Worm (Caenorhabditis elegans) whole organism, mixed stage, embryonic: Measurements from ENCODE around the gene W08E12.2.

Experiments used
- M03D4.4 ChIP-seq: sonication (generic microtip); optimal IDR thresholded peaks from 2 replicates; lab custom pipeline; 2017; ENCODE audit warnings: mild to moderate bottlenecking, missing genetic modification characterization, missing compliant biosample characterization
- bed-3 ChIP-seq: fragments of 200-800 bp; sonication (Bioruptor generic); optimal IDR thresholded peaks from 3 replicates; lab custom pipeline; 2018; ENCODE audit warnings: mild to moderate bottlenecking, missing genetic modification characterization, moderate library complexity, missing compliant biosample characterization
- blmp-1 ChIP-seq: fragments of 150-350 bp; optimal IDR thresholded peaks from 2 replicates; lab custom pipeline; 2014; ENCODE audit warnings: missing biosample characterization, missing genetic modification characterization
- ceh-39 ChIP-seq: fragments of 150-350 bp; optimal IDR thresholded peaks from 2 replicates; lab custom pipeline; 2014; ENCODE audit warnings: missing biosample characterization, missing genetic modification characterization
- ceh-43 ChIP-seq: fragments of 200-800 bp; sonication (Bioruptor generic); optimal IDR thresholded peaks from 2 replicates; lab custom pipeline; 2018; ENCODE audit warnings: mild to moderate bottlenecking, missing genetic modification characterization, moderate library complexity, missing compliant biosample characterization
- ces-1 ChIP-seq: fragments of 150-350 bp; optimal IDR thresholded peaks from 2 replicates; lab custom pipeline; 2014; ENCODE audit warnings: missing biosample characterization, missing genetic modification reagents, missing genetic modification characterization
- cnd-1 ChIP-seq: fragments of 200-800 bp; sonication (Bioruptor generic); optimal IDR thresholded peaks from 2 replicates; lab custom pipeline; 2018; ENCODE audit warnings: mild to moderate bottlenecking, missing genetic modification characterization, missing compliant biosample characterization
- drap-1 ChIP-seq: fragments of 200-800 bp; sonication (Bioruptor generic); optimal IDR thresholded peaks from 3 replicates; lab custom pipeline; 2018; ENCODE audit warnings: mild to moderate bottlenecking, missing genetic modification characterization, missing compliant biosample characterization
- elt-1 ChIP-seq: sonication (generic microtip); optimal IDR thresholded peaks from 2 replicates; lab custom pipeline; 2017; ENCODE audit warnings: missing genetic modification characterization, mild to moderate bottlenecking, missing compliant biosample characterization, antibody characterized with exemption, moderate library complexity, borderline replicate concordance; ENCODE audit not compliant: insufficient read depth
- elt-3 ChIP-seq: fragments of 150-350 bp; optimal IDR thresholded peaks from 2 replicates; lab custom pipeline; 2014; ENCODE audit warnings: missing biosample characterization, missing genetic modification characterization
- flh-1 ChIP-seq: fragments of 200-800 bp; sonication (Bioruptor generic); optimal IDR thresholded peaks from 2 replicates; lab custom pipeline; 2018; ENCODE audit warnings: mild to moderate bottlenecking, missing genetic modification characterization, moderate library complexity, missing compliant biosample characterization
- ham-2 ChIP-seq: fragments of 200-800 bp; sonication (Bioruptor generic); optimal IDR thresholded peaks from 2 replicates; lab custom pipeline; 2018; ENCODE audit warnings: mild to moderate bottlenecking, missing genetic modification characterization, missing compliant biosample characterization
- hlh-1 ChIP-seq: fragments of 150-350 bp; optimal IDR thresholded peaks from 2 replicates; lab custom pipeline; 2014; ENCODE audit warnings: missing biosample characterization, missing genetic modification reagents, missing genetic modification characterization
- lin-13 ChIP-seq: fragments of 150-350 bp; optimal IDR thresholded peaks from 2 replicates; lab custom pipeline; 2014; ENCODE audit warnings: missing biosample characterization, missing genetic modification characterization
- lin-32 ChIP-seq: fragments of 200-800 bp; sonication (Bioruptor generic); optimal IDR thresholded peaks from 2 replicates; lab custom pipeline; 2018; ENCODE audit warnings: mild to moderate bottlenecking, missing genetic modification characterization, missing compliant biosample characterization
- lsy-2 ChIP-seq: fragments of 150-350 bp; optimal IDR thresholded peaks from 2 replicates; lab custom pipeline; 2014; ENCODE audit warnings: missing biosample characterization, missing genetic modification characterization
- mab-5 ChIP-seq: fragments of 150-350 bp; optimal IDR thresholded peaks from 2 replicates; lab custom pipeline; 2014; ENCODE audit warnings: missing biosample characterization, missing genetic modification characterization
- mep-1 ChIP-seq: fragments of 150-350 bp; optimal IDR thresholded peaks from 2 replicates; lab custom pipeline; 2017; ENCODE audit warnings: missing biosample characterization, missing genetic modification reagents, missing genetic modification characterization, inconsistent platforms
- mls-2 ChIP-seq: sonication (generic microtip); optimal IDR thresholded peaks from 2 replicates; lab custom pipeline; 2016; ENCODE audit warnings: mild to moderate bottlenecking, missing genetic modification characterization, moderate library complexity, missing compliant biosample characterization
- nhr-2 ChIP-seq: fragments of 150-350 bp; optimal IDR thresholded peaks from 2 replicates; lab custom pipeline; 2014; ENCODE audit warnings: missing biosample characterization, missing genetic modification characterization
- nhr-28 ChIP-seq: fragments of 150-350 bp; optimal IDR thresholded peaks from 2 replicates; lab custom pipeline; 2014; ENCODE audit warnings: missing biosample characterization, missing genetic modification characterization
- pha-4 ChIP-seq: fragments of 150-350 bp; optimal IDR thresholded peaks from 2 replicates; lab custom pipeline; 2018; ENCODE audit warnings: missing biosample characterization, missing genetic modification reagents, missing genetic modification characterization
- snpc-4 ChIP-seq: fragments of 150-350 bp; optimal IDR thresholded peaks from 2 replicates; lab custom pipeline; 2014; ENCODE audit warnings: missing biosample characterization, missing genetic modification characterization
- sptf-1 ChIP-seq: sonication (generic microtip); optimal IDR thresholded peaks from 2 replicates; lab custom pipeline; 2017; ENCODE audit warnings: mild to moderate bottlenecking, missing genetic modification characterization, moderate library complexity, missing compliant biosample characterization
- unc-120 ChIP-seq: sonication (generic microtip); optimal IDR thresholded peaks from 2 replicates; lab custom pipeline; 2017; ENCODE audit warnings: missing genetic modification characterization, missing compliant biosample characterization; ENCODE audit not compliant: poor library complexity, severe bottlenecking
- unc-39 ChIP-seq: fragments of 150-350 bp; optimal IDR thresholded peaks from 2 replicates; lab custom pipeline; 2014; ENCODE audit warnings: missing biosample characterization, missing genetic modification characterization
- unc-62 ChIP-seq: fragments of 150-350 bp; optimal IDR thresholded peaks from 2 replicates; lab custom pipeline; 2014; ENCODE audit warnings: missing biosample characterization, missing genetic modification reagents, missing genetic modification characterization
- zip-8 ChIP-seq: fragments of 150-350 bp; optimal IDR thresholded peaks from 2 replicates; lab custom pipeline; 2014; ENCODE audit warnings: missing biosample characterization, missing genetic modification characterization
- ztf-11 ChIP-seq: fragments of 150-350 bp; optimal IDR thresholded peaks from 2 replicates; lab custom pipeline; 2014; ENCODE audit warnings: missing biosample characterization, missing genetic modification characterization

W08E12.2 gene

DNA sequence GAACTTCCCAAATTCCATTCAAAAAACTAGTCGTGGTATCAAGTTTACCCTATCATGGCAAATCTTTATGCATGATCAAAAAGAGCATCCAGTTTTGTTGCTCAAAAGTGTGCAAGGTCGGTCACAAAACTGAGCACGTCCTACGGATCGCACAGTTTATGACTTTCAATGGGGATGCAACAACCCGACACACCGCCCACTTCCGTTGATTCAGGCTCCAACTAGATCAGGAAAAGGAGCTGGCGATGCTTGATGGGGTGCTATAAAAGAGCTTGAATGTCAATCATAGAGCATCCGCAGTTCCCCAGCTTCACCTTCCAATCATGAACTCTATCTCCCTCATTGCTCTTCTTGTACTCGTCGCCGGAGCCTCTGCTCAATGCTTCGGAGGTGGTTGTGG lies at the start of gene W08E12.2:
W08E12.2 (plus strand) TSS at position 301 of the 400 bp plus-strand sequence.
- TF ChIP-seq pha-4 (tag; lab: Kevin White, UChicago) (no peak), M03D4.4 (tag; lab: Kevin White, UChicago) (no peak), sptf-1 (tag; lab: Kevin White, UChicago) (no peak), ham-2 (no peak), elt-3 (no peak), unc-39 (tag; lab: Kevin White, UChicago) (no peak), lin-32 (GFP tag; lab: Kevin White, UChicago) (no peak), unc-62 (GFP tag; lab: Kevin White, UChicago) (no peak), mab-5 (tag; lab: Kevin White, UChicago) (no peak), blmp-1 (no peak), ceh-43 (GFP tag; lab: Kevin White, UChicago) (no peak), ztf-11 (tag; lab: Kevin White, UChicago) (no peak), bed-3 (GFP tag; lab: Kevin White, UChicago) (no peak), flh-1 (no peak), elt-1 (tag; lab: Kevin White, UChicago) (no peak), ceh-39 (tag; lab: Kevin White, UChicago) (no peak), snpc-4 (tag; lab: Kevin White, UChicago) (no peak), nhr-2 (tag; lab: Kevin White, UChicago) (no peak), nhr-28 (tag; lab: Kevin White, UChicago) (no peak), mep-1 (tag; lab: Kevin White, UChicago) (no peak)

ce11 chrIV:3256866-3257265 lies 48.8 kb upstream of the W08E12.2 start:
- peak; percentile 60 for TF ChIP-seq hlh-1 (tag; lab: Kevin White, UChicago)
- peak; percentile 38 for TF ChIP-seq unc-62 (GFP tag; lab: Kevin White, UChicago)
- TF ChIP-seq drap-1 (GFP tag; lab: Kevin White, UChicago), result no peak

- no peak for TF ChIP-seq ham-2
- no peak for TF ChIP-seq flh-1
- TF ChIP-seq ces-1, result no peak
- TF ChIP-seq ceh-39 (tag; lab: Kevin White, UChicago), result no peak
- TF ChIP-seq nhr-28 (tag; lab: Kevin White, UChicago), result no peak
- TF ChIP-seq unc-62 (GFP tag; lab: Kevin White, UChicago), result no peak
- TF ChIP-seq M03D4.4 (tag; lab: Kevin White, UChicago), result no peak
- no peak for TF ChIP-seq lin-13 (tag; lab: Kevin White, UChicago)
- TF ChIP-seq mep-1 (tag; lab: Kevin White, UChicago), result no peak
- TF ChIP-seq elt-1 (tag; lab: Kevin White, UChicago), result no peak
- TF ChIP-seq drap-1 (GFP tag; lab: Kevin White, UChicago), result no peak
- no peak for TF ChIP-seq lsy-2 (tag; lab: Kevin White, UChicago)
- no peak for TF ChIP-seq bed-3 (GFP tag; lab: Kevin White, UChicago)
- TF ChIP-seq mab-5 (tag; lab: Kevin White, UChicago), result no peak
- no peak for TF ChIP-seq mls-2 (tag; lab: Kevin White, UChicago)
- TF ChIP-seq lin-32 (GFP tag; lab: Kevin White, UChicago), result no peak
- TF ChIP-seq cnd-1 (tag; lab: Kevin White, UChicago), result no peak
- TF ChIP-seq unc-120, result no peak
- TF ChIP-seq nhr-2 (tag; lab: Kevin White, UChicago), result no peak
- TF ChIP-seq snpc-4 (tag; lab: Kevin White, UChicago), result no peak
These were observed 47.1 kb upstream of the W08E12.2 start, which contains the start of gene T26C12.1 for ce11 chrIV:3258528-3258927. Gene T26C12.1, plus strand, starts transcription at chrIV:3258910.

DNA sequence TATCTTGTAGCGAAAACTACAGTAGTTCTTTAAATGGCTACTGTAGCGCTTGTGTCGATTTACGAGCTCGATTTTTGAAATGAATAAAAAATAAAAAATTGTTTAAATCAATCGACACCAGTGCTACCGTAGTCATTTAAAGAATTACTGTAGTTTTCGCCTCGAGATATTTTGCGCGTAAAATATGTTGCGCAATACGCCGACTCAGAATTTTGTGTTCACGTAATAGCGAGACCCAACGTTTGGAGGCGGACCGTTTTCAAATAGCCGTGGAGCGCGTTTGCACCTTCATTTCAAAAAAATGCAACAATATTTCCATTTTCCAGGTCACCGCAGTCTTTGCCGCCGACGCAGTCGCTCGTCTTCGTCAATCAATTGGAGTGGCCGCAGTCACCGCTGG lies 45.5 kb upstream of the W08E12.2 start:
- TF ChIP-seq bed-3 (GFP tag; lab: Kevin White, UChicago) (no peak), mab-5 (tag; lab: Kevin White, UChicago) (no peak), unc-39 (tag; lab: Kevin White, UChicago) (no peak), ztf-11 (tag; lab: Kevin White, UChicago) (no peak), ces-1 (no peak), ceh-43 (GFP tag; lab: Kevin White, UChicago) (no peak), zip-8 (tag; lab: Kevin White, UChicago) (peak; percentile 94), mep-1 (tag; lab: Kevin White, UChicago) (no peak)

- no peak for TF ChIP-seq ceh-43 (GFP tag; lab: Kevin White, UChicago)
- TF ChIP-seq pha-4 (tag; lab: Kevin White, UChicago), result no peak
- TF ChIP-seq mep-1 (tag; lab: Kevin White, UChicago), result no peak
- TF ChIP-seq snpc-4 (tag; lab: Kevin White, UChicago), result no peak
- TF ChIP-seq sptf-1 (tag; lab: Kevin White, UChicago), result no peak
- no peak for TF ChIP-seq drap-1 (GFP tag; lab: Kevin White, UChicago)
- no peak for TF ChIP-seq lin-13 (tag; lab: Kevin White, UChicago)
- no peak for TF ChIP-seq unc-39 (tag; lab: Kevin White, UChicago)
- TF ChIP-seq ham-2, result no peak
- no peak for TF ChIP-seq ces-1
These were observed 43.9 kb upstream of the W08E12.2 start for ce11 chrIV:3261761-3262160.
